Worm (Caenorhabditis elegans): ENCODE measurements around the gene C42D4.13.

DNA sequence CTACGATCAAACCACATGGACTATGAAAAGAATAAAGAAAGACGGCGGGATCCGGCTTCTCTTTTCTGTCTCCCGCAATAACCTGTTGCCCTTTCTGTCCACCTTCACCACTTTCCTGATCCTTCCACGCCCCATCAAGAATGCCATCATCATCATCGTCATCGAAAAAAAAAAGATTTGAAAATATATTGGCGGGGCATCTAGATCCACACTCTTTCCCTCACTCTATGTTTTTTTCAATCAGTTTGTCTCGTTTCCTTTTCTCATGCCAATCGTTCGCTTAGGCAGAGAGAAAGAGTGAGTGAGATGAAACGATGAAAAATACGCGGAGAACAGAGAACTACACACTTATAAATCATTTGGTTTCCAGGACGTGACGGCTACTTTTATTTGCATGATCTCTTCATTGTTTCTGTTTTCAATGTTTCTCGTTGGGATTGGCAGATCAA lies 45.7 kb upstream of the C42D4.13 start:
- TF ChIP-seq unc-39 (tag; optimal IDR thresholded peaks at IDR 0.05) (no peak), ceh-39 (tag; optimal IDR thresholded peaks at IDR 0.05) (no peak), nhr-237 (tag; optimal IDR thresholded peaks at IDR 0.05) (no peak), sptf-1 (tag; optimal IDR thresholded peaks at IDR 0.05) (no peak), lin-13 (tag; optimal IDR thresholded peaks at IDR 0.05) (no peak), lsy-2 (tag; optimal IDR thresholded peaks at IDR 0.05) (no peak), mep-1 (tag; optimal IDR thresholded peaks at IDR 0.05) (no peak), snpc-4 (tag; optimal IDR thresholded peaks at IDR 0.05) (no peak), ztf-11 (tag; optimal IDR thresholded peaks at IDR 0.05) (no peak), nhr-28 (tag; optimal IDR thresholded peaks at IDR 0.05) (no peak), ceh-43 (GFP tag; optimal IDR thresholded peaks at IDR 0.05) (no peak), unc-62 (GFP tag; optimal IDR thresholded peaks at IDR 0.05) (peak; percentile 41)

Data from whole organism, mixed stage, embryonic.